Worm (Caenorhabditis elegans) whole organism, late embryonic: Measurements from ENCODE around the gene srz-74.

ENCODE experiments used
- C08G9.2 ChIP-seq: sonication (generic microtip); optimal IDR thresholded peaks from 2 replicates; lab custom pipeline; 2016; ENCODE audit warnings: mild to moderate bottlenecking, missing genetic modification characterization, moderate library complexity, missing compliant biosample characterization
- C38D4.7 ChIP-seq: fragments of 200-800 bp; sonication (Bioruptor generic); optimal IDR thresholded peaks from 2 replicates; lab custom pipeline; 2018; ENCODE audit warnings: mild to moderate bottlenecking, missing genetic modification characterization, moderate library complexity, missing compliant biosample characterization
- T23F11.4 ChIP-seq: fragments of 200-800 bp; sonication (Bioruptor generic); optimal IDR thresholded peaks from 2 replicates; lab custom pipeline; 2018; ENCODE audit warnings: mild to moderate bottlenecking, missing genetic modification characterization, missing compliant biosample characterization
- ahr-1 ChIP-seq: sonication (generic microtip); optimal IDR thresholded peaks from 2 replicates; lab custom pipeline; 2016; ENCODE audit warnings: missing genetic modification characterization, missing compliant biosample characterization
- ceh-18 ChIP-seq: sonication (generic microtip); optimal IDR thresholded peaks from 2 replicates; lab custom pipeline; 2016; ENCODE audit warnings: missing genetic modification characterization, missing compliant biosample characterization
- ceh-19 ChIP-seq: fragments of 200-800 bp; sonication (Bioruptor generic); optimal IDR thresholded peaks from 2 replicates; lab custom pipeline; 2018; ENCODE audit warnings: mild to moderate bottlenecking, missing genetic modification characterization, missing compliant biosample characterization
- ceh-22 ChIP-seq: sonication (generic microtip); optimal IDR thresholded peaks from 2 replicates; lab custom pipeline; 2017; ENCODE audit warnings: missing biosample characterization, missing genetic modification characterization
- ceh-24 ChIP-seq: sonication (generic microtip); optimal IDR thresholded peaks from 2 replicates; lab custom pipeline; 2016; ENCODE audit warnings: mild to moderate bottlenecking, missing genetic modification characterization, missing compliant biosample characterization
- ceh-34 ChIP-seq: sonication (generic microtip); optimal IDR thresholded peaks from 2 replicates; lab custom pipeline; 2016; ENCODE audit warnings: mild to moderate bottlenecking, missing genetic modification characterization, missing compliant biosample characterization
- ceh-45 ChIP-seq: fragments of 200-800 bp; sonication (Bioruptor generic); IDR thresholded peaks from 2 replicates; pipeline ENCODE4 v1.3.6; 2022; ENCODE audit warnings: missing genetic modification reagents, missing genetic modification characterization, missing compliant biosample characterization
- ceh-48 ChIP-seq: sonication (generic microtip); optimal IDR thresholded peaks from 2 replicates; lab custom pipeline; 2016; ENCODE audit warnings: missing genetic modification characterization, inconsistent platforms, missing compliant biosample characterization
- ceh-6 ChIP-seq: fragments of 200-800 bp; sonication (Bioruptor generic); optimal IDR thresholded peaks from 2 replicates; lab custom pipeline; 2018; ENCODE audit warnings: mild to moderate bottlenecking, missing genetic modification characterization, missing compliant biosample characterization
- dve-1 ChIP-seq: sonication (generic microtip); optimal IDR thresholded peaks from 2 replicates; lab custom pipeline; 2017; ENCODE audit warnings: antibody characterized with exemption, mild to moderate bottlenecking, missing genetic modification characterization, missing compliant biosample characterization
- elt-2 ChIP-seq: sonication (generic microtip); optimal IDR thresholded peaks from 2 replicates; lab custom pipeline; 2016; ENCODE audit warnings: missing genetic modification reagents, missing genetic modification characterization, missing compliant biosample characterization
- ets-4 ChIP-seq: sonication (generic microtip); optimal IDR thresholded peaks from 2 replicates; lab custom pipeline; 2016; ENCODE audit warnings: missing genetic modification characterization, missing compliant biosample characterization
- eyg-1 ChIP-seq: sonication (generic microtip); optimal IDR thresholded peaks from 2 replicates; lab custom pipeline; 2016; ENCODE audit warnings: missing genotype, missing genetic modification characterization, missing compliant biosample characterization
- fax-1 ChIP-seq: sonication (generic microtip); optimal IDR thresholded peaks from 2 replicates; lab custom pipeline; 2016; ENCODE audit warnings: missing genotype, missing genetic modification characterization, missing compliant biosample characterization
- fkh-6 ChIP-seq: sonication (generic microtip); optimal IDR thresholded peaks from 2 replicates; lab custom pipeline; 2016; ENCODE audit warnings: missing genetic modification characterization, missing compliant biosample characterization
- hlh-13 ChIP-seq: fragments of 200-800 bp; sonication (Bioruptor generic); optimal IDR thresholded peaks from 2 replicates; lab custom pipeline; 2018; ENCODE audit warnings: mild to moderate bottlenecking, missing genetic modification characterization, missing compliant biosample characterization
- hlh-30 ChIP-seq: sonication (generic microtip); optimal IDR thresholded peaks from 2 replicates; lab custom pipeline; 2017; ENCODE audit warnings: antibody characterized with exemption, missing genetic modification characterization, missing compliant biosample characterization; ENCODE audit not compliant: insufficient read depth
- hlh-8 ChIP-seq: sonication (generic microtip); optimal IDR thresholded peaks from 2 replicates; lab custom pipeline; 2016; ENCODE audit warnings: missing genotype, missing genetic modification characterization, missing compliant biosample characterization
- lin-11 ChIP-seq: fragments of 200-800 bp; sonication (Bioruptor generic); optimal IDR thresholded peaks from 2 replicates; lab custom pipeline; 2018; ENCODE audit warnings: mild to moderate bottlenecking, missing genetic modification characterization, missing compliant biosample characterization
- mec-3 ChIP-seq: sonication (generic microtip); optimal IDR thresholded peaks from 2 replicates; lab custom pipeline; 2016; ENCODE audit warnings: borderline replicate concordance, missing genetic modification characterization, missing compliant biosample characterization
- nfya-1 ChIP-seq: sonication (generic microtip); optimal IDR thresholded peaks from 2 replicates; lab custom pipeline; 2017; ENCODE audit warnings: missing genetic modification characterization, mild to moderate bottlenecking, missing compliant biosample characterization, antibody characterized with exemption, moderate library complexity
- nhr-11 ChIP-seq: fragments of 150-350 bp; optimal IDR thresholded peaks from 2 replicates; lab custom pipeline; 2014; ENCODE audit warnings: missing biosample characterization, missing genetic modification characterization
- nhr-232 ChIP-seq: sonication (generic microtip); optimal IDR thresholded peaks from 2 replicates; lab custom pipeline; 2016; ENCODE audit warnings: missing genetic modification characterization, missing compliant biosample characterization
- pag-3 ChIP-seq: sonication (generic microtip); optimal IDR thresholded peaks from 2 replicates; lab custom pipeline; 2016; ENCODE audit warnings: missing compliant biosample characterization, missing genetic modification characterization, borderline replicate concordance
- pat-9 ChIP-seq: fragments of 200-800 bp; sonication (Bioruptor generic); optimal IDR thresholded peaks from 2 replicates; lab custom pipeline; 2018; ENCODE audit warnings: mild to moderate bottlenecking, missing genetic modification characterization, moderate library complexity, missing compliant biosample characterization
- pqm-1 ChIP-seq: sonication (generic microtip); optimal IDR thresholded peaks from 2 replicates; lab custom pipeline; 2016; ENCODE audit warnings: missing genetic modification characterization, missing compliant biosample characterization
- pros-1 ChIP-seq: fragments of 150-350 bp; optimal IDR thresholded peaks from 2 replicates; lab custom pipeline; 2014; ENCODE audit warnings: missing biosample characterization, missing genetic modification reagents, missing genetic modification characterization
- ref-2 ChIP-seq: sonication (generic microtip); optimal IDR thresholded peaks from 2 replicates; lab custom pipeline; 2016; ENCODE audit warnings: missing genetic modification characterization, missing compliant biosample characterization
- rnt-1 ChIP-seq: sonication (generic microtip); optimal IDR thresholded peaks from 2 replicates; lab custom pipeline; 2016; ENCODE audit warnings: missing genetic modification characterization, missing compliant biosample characterization
- sox-4 ChIP-seq: sonication (generic microtip); optimal IDR thresholded peaks from 2 replicates; lab custom pipeline; 2017; ENCODE audit warnings: mild to moderate bottlenecking, missing genetic modification characterization, inconsistent platforms, missing compliant biosample characterization
- unc-3 ChIP-seq, 2 experiments: fragments of 200-800 bp in 1 of 2; sonication (Bioruptor generic) in 1 of 2; sonication (generic microtip) in 1 of 2; conservative IDR thresholded peaks in 1 of 2; optimal IDR thresholded peaks in 1 of 2; 2 replicates each; pipeline versions ENCODE4 v1.3.6 to Lab custom; 2016 to 2022; ENCODE audit warnings: missing compliant biosample characterization in 2 of 2, missing genetic modification characterization in 2 of 2, missing genetic modification reagents in 1 of 2

Gene srz-74

DNA sequence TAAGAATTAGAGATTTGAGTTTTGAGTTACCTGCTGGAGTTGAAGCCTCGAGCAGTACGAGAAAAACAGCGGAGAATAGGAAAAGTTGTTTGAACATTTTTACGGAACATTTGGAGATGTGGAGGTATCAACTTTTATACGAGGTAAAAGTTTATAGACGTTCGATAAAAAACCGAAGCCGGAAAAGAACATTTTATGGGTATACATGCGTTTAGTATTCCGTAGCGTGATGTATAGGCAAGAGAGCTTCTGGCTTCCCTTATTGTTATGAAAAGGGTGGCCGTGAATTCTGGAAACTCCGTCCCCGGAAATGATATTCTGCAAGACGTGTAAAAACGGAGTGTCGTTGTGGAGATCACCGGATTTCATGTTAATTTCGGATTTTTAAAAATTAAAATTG, 8.8 kb upstream of the srz-74 start, which contains the start of gene K03D3.5:
Gene K03D3.5 (minus strand): TSS at position 101 of the 400 bp plus-strand sequence.
- no peak for TF ChIP-seq hlh-8 (tag; lab: Kevin White, UChicago)
- TF ChIP-seq pros-1 (tag; lab: Kevin White, UChicago), result no peak
- TF ChIP-seq T23F11.4 (GFP tag; lab: Kevin White, UChicago), result no peak
- TF ChIP-seq ref-2 (tag; lab: Kevin White, UChicago), result no peak
- no peak for TF ChIP-seq elt-2 (tag; lab: Kevin White, UChicago)
- no peak for TF ChIP-seq nhr-232 (tag; lab: Kevin White, UChicago)
- no peak for TF ChIP-seq ets-4
- no peak for TF ChIP-seq ceh-45 (GFP tag; lab: Robert Waterston, UW)
- TF ChIP-seq fkh-6 (tag; lab: Kevin White, UChicago), result no peak
- no peak for TF ChIP-seq nhr-11 (tag; lab: Kevin White, UChicago)
- no peak for TF ChIP-seq ceh-24
- no peak for TF ChIP-seq nfya-1
- TF ChIP-seq hlh-13 (GFP tag; lab: Kevin White, UChicago), result no peak
- no peak for TF ChIP-seq ceh-34
- TF ChIP-seq ceh-6, result no peak
- no peak for TF ChIP-seq dve-1 (tag; lab: Kevin White, UChicago)
- TF ChIP-seq unc-3 (GFP tag; conservative IDR thresholded peaks at IDR 0.05; lab: Robert Waterston, UW), result no peak
- no peak for TF ChIP-seq unc-3 (tag; optimal IDR thresholded peaks at IDR 0.05; lab: Kevin White, UChicago)

DNA sequence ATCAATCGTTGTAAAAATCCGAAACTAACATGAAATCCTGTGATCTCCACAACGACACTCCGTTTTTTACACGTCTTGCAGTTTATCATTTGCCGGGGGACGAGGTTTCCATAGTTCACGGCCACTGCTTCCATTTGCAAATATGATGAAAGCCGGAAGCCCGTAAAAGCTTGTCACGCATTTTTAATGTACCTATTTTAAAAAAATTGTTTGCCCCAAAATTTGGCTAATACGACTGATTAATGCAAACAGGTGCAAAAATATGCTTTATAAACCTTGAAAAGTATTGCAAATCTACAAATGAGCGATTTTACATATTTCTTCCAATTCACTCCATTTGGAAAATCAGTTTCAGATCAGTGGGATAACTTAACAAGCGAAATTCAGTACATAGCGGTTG, 8.4 kb upstream of the srz-74 start, which contains the start of gene srz-61:
Gene srz-61 (plus strand): TSS at position 301 of the 400 bp plus-strand sequence.
- TF ChIP-seq ets-4 (no peak), C38D4.7 (GFP tag; lab: Kevin White, UChicago) (no peak), lin-11 (tag; lab: Kevin White, UChicago) (no peak), pag-3 (tag; lab: Kevin White, UChicago) (no peak), unc-3 (GFP tag; conservative IDR thresholded peaks at IDR 0.05; lab: Robert Waterston, UW) (no peak), unc-3 (tag; optimal IDR thresholded peaks at IDR 0.05; lab: Kevin White, UChicago) (no peak), C08G9.2 (tag; lab: Kevin White, UChicago) (no peak), dve-1 (tag; lab: Kevin White, UChicago) (no peak), mec-3 (tag; lab: Kevin White, UChicago) (no peak)

DNA sequence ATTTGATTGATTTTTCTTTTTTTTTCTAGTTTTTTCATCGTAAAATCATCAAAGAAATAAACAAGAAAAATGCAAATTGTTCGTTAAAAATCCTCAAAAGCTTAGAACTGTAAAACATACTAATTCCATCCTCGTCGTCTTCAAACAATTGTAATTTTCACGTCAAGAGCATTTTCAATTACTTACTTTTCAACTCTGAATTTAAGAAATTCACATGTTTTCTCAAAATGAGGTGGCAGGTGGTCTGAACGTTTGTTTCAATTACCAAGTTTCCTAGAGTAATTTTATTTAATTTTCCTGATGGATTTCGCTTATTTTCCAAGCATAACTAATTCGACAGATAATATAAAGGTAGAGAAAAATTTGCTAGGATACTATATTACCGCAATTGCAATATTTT, 5.9 kb upstream of the srz-74 start, which contains the start of gene srz-104:
Gene srz-104 (plus strand): TSS at position 301 of the 400 bp plus-strand sequence.
- no peak for TF ChIP-seq ceh-19 (GFP tag; lab: Kevin White, UChicago)
- no peak for TF ChIP-seq unc-3 (GFP tag; conservative IDR thresholded peaks at IDR 0.05; lab: Robert Waterston, UW)
- no peak for TF ChIP-seq unc-3 (tag; optimal IDR thresholded peaks at IDR 0.05; lab: Kevin White, UChicago)
- no peak for TF ChIP-seq ceh-48 (tag; lab: Kevin White, UChicago)
- no peak for TF ChIP-seq fax-1 (tag; lab: Kevin White, UChicago)
- no peak for TF ChIP-seq rnt-1 (tag; lab: Kevin White, UChicago)
- TF ChIP-seq pat-9 (tag; lab: Kevin White, UChicago), result no peak
- TF ChIP-seq, all 69 proteins: peak for 0

DNA sequence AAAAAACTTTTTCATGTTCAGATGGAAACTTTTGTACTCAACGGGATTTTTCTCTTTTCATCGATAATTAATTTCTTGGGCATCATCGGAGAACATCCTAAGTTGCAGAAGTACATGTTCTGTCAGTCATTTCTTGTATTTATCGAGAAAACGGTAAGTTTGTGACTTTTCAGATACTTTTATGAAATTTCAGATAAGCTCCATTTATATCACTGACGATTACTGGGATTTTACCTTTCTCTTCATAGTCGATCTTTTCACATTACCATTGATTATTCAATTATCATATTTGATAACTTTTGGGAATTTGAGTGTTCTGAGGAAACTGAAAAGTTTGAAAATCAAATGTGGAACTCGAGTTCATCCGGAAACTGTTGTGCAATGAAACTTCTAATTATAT, 4.7 kb upstream of the srz-74 start, which contains the start of gene srz-105:
Gene srz-105 (plus strand): TSS at position 301 of the 400 bp plus-strand sequence.
- no peak for TF ChIP-seq sox-4 (tag; lab: Kevin White, UChicago)
- no peak for TF ChIP-seq ets-4
- no peak for TF ChIP-seq fkh-6 (tag; lab: Kevin White, UChicago)
- TF ChIP-seq hlh-30 (tag; lab: Kevin White, UChicago), result no peak
- TF ChIP-seq C38D4.7 (GFP tag; lab: Kevin White, UChicago), result no peak
- TF ChIP-seq ceh-22 (tag; lab: Kevin White, UChicago), result no peak
- no peak for TF ChIP-seq pqm-1 (tag; lab: Kevin White, UChicago)
- TF ChIP-seq ceh-48 (tag; lab: Kevin White, UChicago), result no peak
- TF ChIP-seq ceh-18 (tag; lab: Kevin White, UChicago), result no peak
- TF ChIP-seq T23F11.4 (GFP tag; lab: Kevin White, UChicago), result no peak
- TF ChIP-seq eyg-1 (tag; lab: Kevin White, UChicago), result no peak
- no peak for TF ChIP-seq ahr-1 (tag; lab: Kevin White, UChicago)
